Worm (Caenorhabditis elegans) whole organism, late embryonic: ENCODE results near the gene ZK1307.4.

Experiments
- K02D7.2 ChIP-seq: sonication (generic microtip); optimal IDR thresholded peaks from 2 replicates; lab custom pipeline; 2017; ENCODE audit warnings: mild to moderate bottlenecking, missing genetic modification characterization, missing compliant biosample characterization
- ahr-1 ChIP-seq: sonication (generic microtip); optimal IDR thresholded peaks from 2 replicates; lab custom pipeline; 2016; ENCODE audit warnings: missing genetic modification characterization, missing compliant biosample characterization
- ama-1 ChIP-seq: fragments of 150-350 bp; optimal IDR thresholded peaks from 2 replicates; lab custom pipeline; 2014
- ceh-6 ChIP-seq: fragments of 200-800 bp; sonication (Bioruptor generic); optimal IDR thresholded peaks from 2 replicates; lab custom pipeline; 2018; ENCODE audit warnings: mild to moderate bottlenecking, missing genetic modification characterization, missing compliant biosample characterization
- dve-1 ChIP-seq: sonication (generic microtip); optimal IDR thresholded peaks from 2 replicates; lab custom pipeline; 2017; ENCODE audit warnings: antibody characterized with exemption, mild to moderate bottlenecking, missing genetic modification characterization, missing compliant biosample characterization
- elt-2 ChIP-seq: sonication (generic microtip); optimal IDR thresholded peaks from 2 replicates; lab custom pipeline; 2016; ENCODE audit warnings: missing genetic modification reagents, missing genetic modification characterization, missing compliant biosample characterization
- ets-4 ChIP-seq: sonication (generic microtip); optimal IDR thresholded peaks from 2 replicates; lab custom pipeline; 2016; ENCODE audit warnings: missing genetic modification characterization, missing compliant biosample characterization
- fkh-10 ChIP-seq: fragments of 150-350 bp; optimal IDR thresholded peaks from 2 replicates; lab custom pipeline; 2014; ENCODE audit warnings: missing biosample characterization, missing genetic modification reagents, missing genetic modification characterization
- odd-2 ChIP-seq: sonication (generic microtip); optimal IDR thresholded peaks from 2 replicates; lab custom pipeline; 2017; ENCODE audit warnings: antibody characterized with exemption, mild to moderate bottlenecking, missing genetic modification characterization, missing compliant biosample characterization
- pha-2 ChIP-seq: sonication (generic microtip); optimal IDR thresholded peaks from 2 replicates; lab custom pipeline; 2017; ENCODE audit warnings: mild to moderate bottlenecking, missing genetic modification characterization, missing compliant biosample characterization
- pqm-1 ChIP-seq: sonication (generic microtip); optimal IDR thresholded peaks from 2 replicates; lab custom pipeline; 2016; ENCODE audit warnings: missing genetic modification characterization, missing compliant biosample characterization
- sox-4 ChIP-seq: sonication (generic microtip); optimal IDR thresholded peaks from 2 replicates; lab custom pipeline; 2017; ENCODE audit warnings: mild to moderate bottlenecking, missing genetic modification characterization, inconsistent platforms, missing compliant biosample characterization
- unc-42 ChIP-seq: sonication (generic microtip); optimal IDR thresholded peaks from 2 replicates; lab custom pipeline; 2016; ENCODE audit warnings: missing genotype, missing genetic modification characterization, missing compliant biosample characterization

DNA sequence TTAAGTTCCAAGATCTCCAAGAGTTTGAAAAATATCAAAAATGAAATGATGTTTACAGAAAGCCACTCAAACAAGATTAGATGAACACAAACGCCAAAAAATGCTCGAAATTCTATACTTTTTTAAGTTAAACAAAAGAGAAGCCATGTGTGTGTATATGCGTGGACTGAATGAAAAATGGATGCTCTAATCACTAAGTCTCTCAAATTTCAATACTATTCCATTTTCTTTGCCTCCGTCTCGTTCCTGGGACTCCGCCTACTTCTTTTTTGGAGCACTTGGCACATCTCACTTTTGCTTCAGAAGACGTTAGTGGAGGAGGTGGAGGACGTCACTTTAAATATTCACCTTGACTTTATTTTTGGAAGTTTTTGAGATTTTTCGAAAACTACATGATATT, 28.2 kb upstream of the ZK1307.4 start:
- TF ChIP-seq elt-2 (tag; lab: Kevin White, UChicago) (no peak), ets-4 (no peak), unc-42 (tag; lab: Kevin White, UChicago) (no peak), pha-2 (tag; lab: Kevin White, UChicago) (no peak), fkh-10 (GFP tag; lab: Kevin White, UChicago) (no peak), odd-2 (tag; lab: Kevin White, UChicago) (no peak), ahr-1 (tag; lab: Kevin White, UChicago) (no peak), pqm-1 (tag; lab: Kevin White, UChicago) (no peak), ama-1 (lab: Kevin White, UChicago) (no peak), ceh-6 (GFP tag; lab: Kevin White, UChicago) (no peak), dve-1 (tag; lab: Kevin White, UChicago) (no peak), sox-4 (tag; lab: Kevin White, UChicago) (no peak), K02D7.2 (tag; lab: Kevin White, UChicago) (no peak)
